Fruit fly (Drosophila melanogaster) S2 (cell line): ENCODE data around the gene CG12519.

Experiments used
- CG8478 ChIP-seq: fragments of >200 bp; optimal IDR thresholded peaks from 2 replicates; lab custom pipeline; 2018
- CTCF ChIP-seq, 2 experiments: fragments of >200 bp; optimal IDR thresholded peaks; 2 replicates each; lab custom pipeline; 2018

DNA sequence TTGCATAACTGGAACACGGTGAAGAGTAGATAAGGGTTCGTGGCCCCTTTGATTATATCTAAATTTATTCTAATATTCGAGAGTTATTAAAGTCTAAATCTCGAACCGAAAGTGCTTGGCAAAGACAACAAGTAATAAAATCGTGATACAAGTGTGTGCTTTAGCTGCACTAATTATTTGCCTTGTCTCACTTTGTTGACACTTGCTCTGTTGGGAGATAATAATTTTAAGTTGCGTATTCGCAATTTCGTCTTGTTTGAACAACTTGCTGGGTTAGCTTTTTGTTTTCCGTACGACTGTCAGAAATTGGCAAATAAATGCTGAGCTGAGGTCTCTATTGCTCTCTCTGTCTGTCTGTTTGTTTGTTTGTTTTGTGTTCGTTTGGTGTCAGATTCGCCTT, 32.4 kb downstream of the CG12519 start:
- TF ChIP-seq CG8478 (lab: Kevin White, UChicago) (no peak), CTCF (optimal IDR thresholded peaks at IDR 0.05; lab: Kevin White, UChicago) (no peak)
